Fruit fly (Drosophila melanogaster) Kc167 (cell line): ENCODE data around the gene CG1896.

Source experiments
- Myc ChIP-seq: fragments of >200 bp; optimal IDR thresholded peaks from 2 replicates; lab custom pipeline; 2017; ENCODE audit warnings: missing external identifiers
- Sin3A ChIP-seq: fragments of >200 bp; optimal IDR thresholded peaks from 2 replicates; lab custom pipeline; 2018; ENCODE audit warnings: missing external identifiers
- h ChIP-seq: fragments of >200 bp; optimal IDR thresholded peaks from 3 replicates; lab custom pipeline; 2018; ENCODE audit warnings: missing external identifiers
- insv ChIP-seq: fragments of >200 bp; optimal IDR thresholded peaks from 3 replicates; lab custom pipeline; 2018; ENCODE audit warnings: missing external identifiers
- psq ChIP-seq: fragments of >200 bp; optimal IDR thresholded peaks from 2 replicates; lab custom pipeline; 2017; ENCODE audit warnings: missing external identifiers

- TF ChIP-seq Myc (lab: Kevin White, UChicago) (no peak), h (lab: Kevin White, UChicago) (no peak), psq (lab: Kevin White, UChicago) (no peak), insv (lab: Kevin White, UChicago) (no peak), Sin3A (lab: Kevin White, UChicago) (no peak)
These were observed 20.6 kb downstream of the CG1896 start, which contains the start of gene CG2150 for dm6 chr3R:31764672-31765071.
